Fruit fly (Drosophila melanogaster) whole organism, prepupa: ENCODE results near the gene Lgr4.

Source experiments
- CG7368 ChIP-seq: fragments of 200-800 bp; sonication (Bioruptor generic); optimal IDR thresholded peaks from 3 replicates; lab custom pipeline; 2016; ENCODE audit warnings: missing biosample characterization, missing genetic modification characterization
- Smox ChIP-seq: fragments of 200-800 bp; sonication (Bioruptor generic); optimal IDR thresholded peaks from 3 replicates; lab custom pipeline; 2016; ENCODE audit warnings: missing biosample characterization, missing genetic modification characterization

dm6 chrX:13238294-13238917 is 49.4 kb upstream of the Lgr4 start:
- peak; percentile 44 for TF ChIP-seq CG7368 (GFP tag; lab: Kevin White, UChicago)
- peak; percentile 45 for TF ChIP-seq Smox
